Fruit fly (Drosophila melanogaster): ENCODE measurements around the gene sl.

The sl gene

dm6 chrX:16384843-16385726 is 35.0 kb downstream of the sl start, which contains the start of the genes CG9992 and CG4239 (continued):
- no peak for TF ChIP-seq kay (GFP tag; optimal IDR thresholded peaks at IDR 0.05)
- no peak for TF ChIP-seq CG3838 (GFP tag; optimal IDR thresholded peaks at IDR 0.05)
- TF ChIP-seq CG8388 (GFP tag; optimal IDR thresholded peaks at IDR 0.05) = no peak
- TF ChIP-seq ham (GFP tag; IDR thresholded peaks at IDR 0.05) = no peak
- no peak for TF ChIP-seq trh (GFP tag; optimal IDR thresholded peaks at IDR 0.05)
- no peak for TF ChIP-seq Elba2 (GFP tag; optimal IDR thresholded peaks at IDR 0.05)
- 0 out of 2 replicates have a peak, but pooled peaks have one; percentile 41 for TF ChIP-seq CG32772 (GFP tag; IDR thresholded peaks at IDR 0.05)
- no peak for TF ChIP-seq Dad (GFP tag; optimal IDR thresholded peaks at IDR 0.05)
- peak; percentile 75 for TF ChIP-seq CG16813 (GFP tag; IDR thresholded peaks at IDR 0.05; ENCODE audit: partially characterized antibody)
- peak; percentile 60 for TF ChIP-seq tin (GFP tag; optimal IDR thresholded peaks at IDR 0.05)
- peak; percentile 74 for TF ChIP-seq CG2712 (tag; optimal IDR thresholded peaks at IDR 0.05)
- TF ChIP-seq org-1 (GFP tag; optimal IDR thresholded peaks at IDR 0.05) = no peak
- TF ChIP-seq Gsc (GFP tag; IDR thresholded peaks at IDR 0.05) = no peak
- peak; percentile 69 for TF ChIP-seq zfh2 (GFP tag; optimal IDR thresholded peaks at IDR 0.05)
- TF ChIP-seq CG7745 (tag; optimal IDR thresholded peaks at IDR 0.05) = no peak
- no peak for TF ChIP-seq ro (GFP tag; IDR thresholded peaks at IDR 0.05)
- no peak for TF ChIP-seq Hand (GFP tag; optimal IDR thresholded peaks at IDR 0.05)
- TF ChIP-seq unc-4 (GFP tag; IDR thresholded peaks at IDR 0.05; ENCODE audit: partially characterized antibody) = peak; percentile 49
- TF ChIP-seq ssp (GFP tag; IDR thresholded peaks at IDR 0.05) = peak; percentile 97
- no peak for TF ChIP-seq CG17612 (GFP tag; IDR thresholded peaks at IDR 0.05)
- no peak for TF ChIP-seq lov (optimal IDR thresholded peaks at IDR 0.05)
- no peak for TF ChIP-seq lov (GFP tag; IDR thresholded peaks at IDR 0.05)
- TF ChIP-seq Myb (GFP tag; optimal IDR thresholded peaks at IDR 0.05) = peak; percentile 24
- no peak for TF ChIP-seq p53 (GFP tag; optimal IDR thresholded peaks at IDR 0.05)
- TF ChIP-seq Lpt (GFP tag; optimal IDR thresholded peaks at IDR 0.05) = no peak
- peak; percentile 58 for TF ChIP-seq PHDP (tag; optimal IDR thresholded peaks at IDR 0.05)
- TF ChIP-seq Six4 (GFP tag; optimal IDR thresholded peaks at IDR 0.05) = no peak
- TF ChIP-seq CG11560 (tag; IDR thresholded peaks at IDR 0.05) = 0 out of 3 replicates have a peak, but pooled peaks have one; percentile 51
- TF ChIP-seq Sry-β (GFP tag; optimal IDR thresholded peaks at IDR 0.05) = no peak
- no peak for TF ChIP-seq Lim3 (GFP tag; IDR thresholded peaks at IDR 0.05)
- TF ChIP-seq CG17361 (GFP tag; IDR thresholded peaks at IDR 0.05) = peak; percentile 85
- peak; percentile 81 for TF ChIP-seq Sin3A (optimal IDR thresholded peaks at IDR 0.05)
- peak; percentile 61; the same call in 2 of the 3 replicates for TF ChIP-seq HLH4C (GFP tag; IDR thresholded peaks at IDR 0.05; ENCODE audit: partially characterized antibody)
- TF ChIP-seq CG16815 (GFP tag; optimal IDR thresholded peaks at IDR 0.05) = peak; percentile 71
- peak; percentile 55 for TF ChIP-seq CG9797 (GFP tag; optimal IDR thresholded peaks at IDR 0.05)
- peak; percentile 70 for TF ChIP-seq Chrac-16 (GFP tag; optimal IDR thresholded peaks at IDR 0.05)
- TF ChIP-seq sd (tag; optimal IDR thresholded peaks at IDR 0.05) = peak; percentile 10
- TF ChIP-seq Dll (GFP tag; IDR thresholded peaks at IDR 0.05; ENCODE audit: partially characterized antibody) = peak; percentile 70; the same call in 2 of the 4 replicates
- TF ChIP-seq CG15696 (tag; optimal IDR thresholded peaks at IDR 0.05) = peak; percentile 50
- no peak for TF ChIP-seq stc (GFP tag; IDR thresholded peaks at IDR 0.05)
- no peak for TF ChIP-seq dm (GFP tag; optimal IDR thresholded peaks at IDR 0.05)
- peak; percentile 8; the same call in 1 of the 2 replicates for TF ChIP-seq cas (GFP tag; IDR thresholded peaks at IDR 0.05)
- TF ChIP-seq grn (GFP tag; optimal IDR thresholded peaks at IDR 0.05) = no peak
- peak; percentile 22 for TF ChIP-seq ab (GFP tag; optimal IDR thresholded peaks at IDR 0.05)
- TF ChIP-seq sc (optimal IDR thresholded peaks at IDR 0.05) = no peak
- TF ChIP-seq sc (GFP tag; optimal IDR thresholded peaks at IDR 0.05) = no peak
- TF ChIP-seq Dbx (GFP tag; IDR thresholded peaks at IDR 0.05) = peak; percentile 69
- no peak for TF ChIP-seq Hr78 (GFP tag; optimal IDR thresholded peaks at IDR 0.05)
- peak; percentile 89 for TF ChIP-seq row (GFP tag; IDR thresholded peaks at IDR 0.05)
- TF ChIP-seq croc (GFP tag; conservative IDR thresholded peaks at IDR 0.05) = peak; percentile 49; the same call in 2 of the 3 replicates

Measured in whole organism, embryonic.